Worm (Caenorhabditis elegans): ENCODE results near the gene Y54G2A.45.

Y54G2A.45 gene

DNA sequence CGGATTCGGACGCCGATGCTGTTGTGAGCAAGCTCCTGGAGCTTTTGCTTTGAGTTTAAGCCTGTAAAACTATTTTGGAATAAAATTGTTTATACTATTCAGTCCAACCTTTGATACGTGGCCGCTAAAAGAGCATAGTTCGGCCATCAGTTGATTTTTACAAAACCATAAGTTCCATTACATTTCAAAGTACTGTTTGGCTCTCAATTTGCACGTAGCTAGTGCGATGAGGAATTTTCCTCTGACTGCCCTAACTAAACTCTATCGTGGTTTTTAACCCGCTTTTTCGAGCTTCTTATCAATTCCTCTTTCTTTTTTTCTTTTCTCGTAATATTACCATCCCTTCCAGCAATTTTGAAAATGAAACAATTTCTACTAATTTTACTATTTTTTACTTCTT is 17.8 kb downstream of the Y54G2A.45 start, which contains the start of gene clec-80:
clec-80 (plus strand) TSS at position 301 of the 400 bp plus-strand sequence.
- TF ChIP-seq nhr-2 (tag; optimal IDR thresholded peaks at IDR 0.05), result no peak
- no peak for TF ChIP-seq hlh-1 (tag; optimal IDR thresholded peaks at IDR 0.05)

DNA sequence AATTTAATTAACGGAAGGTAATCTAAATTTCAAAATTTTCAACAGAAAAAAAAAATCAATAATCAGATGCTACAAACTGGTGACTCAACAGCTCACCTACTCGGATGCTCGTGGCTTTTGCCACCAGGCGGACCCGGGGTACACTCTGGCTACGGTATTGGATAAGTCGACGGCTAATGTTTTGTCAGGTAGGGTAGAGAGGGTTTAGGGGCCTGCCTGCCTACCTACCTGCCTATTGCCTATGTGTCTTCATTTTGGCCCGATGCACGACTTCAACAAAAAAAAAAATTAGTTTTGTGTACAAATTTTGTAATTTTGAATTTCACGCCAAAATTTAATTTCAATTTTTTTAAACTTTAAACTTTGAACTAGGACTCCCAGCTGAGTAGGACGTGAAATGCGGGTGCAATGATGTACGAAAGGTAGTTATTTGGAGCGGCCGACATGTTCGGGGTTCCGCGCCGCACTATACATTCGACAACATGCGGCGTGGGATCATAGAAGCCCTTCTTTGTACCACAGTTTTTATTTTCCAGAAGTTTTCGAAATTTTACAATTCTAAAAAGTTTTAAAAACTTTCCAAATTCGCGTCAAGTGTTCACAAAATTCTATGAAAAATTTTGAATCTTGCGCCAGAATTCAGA is 19.9 kb downstream of the Y54G2A.45 start:
- TF ChIP-seq zip-8 (tag; optimal IDR thresholded peaks at IDR 0.05) (no peak), ceh-83 (GFP tag; optimal IDR thresholded peaks at IDR 0.05) (peak; percentile 3)

DNA sequence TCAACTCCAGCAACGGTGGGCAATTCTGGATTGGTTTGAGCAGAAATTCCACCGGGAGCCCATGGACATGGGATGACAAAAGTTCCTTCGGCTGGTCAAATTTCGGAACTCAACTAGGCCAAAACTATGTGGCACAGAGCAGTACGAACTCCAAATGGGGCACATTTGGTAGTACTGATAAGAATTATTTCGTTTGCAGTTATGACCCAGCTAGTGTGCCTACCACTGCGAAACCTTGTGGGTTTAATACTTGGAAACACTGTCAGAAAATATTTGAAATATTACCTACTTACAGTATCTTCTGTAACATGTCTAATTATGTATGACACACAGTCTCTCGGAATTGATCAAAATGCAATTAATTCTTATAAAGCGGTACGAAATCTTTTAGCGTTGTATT is 20.7 kb downstream of the Y54G2A.45 start:
- TF ChIP-seq zip-8 (tag; optimal IDR thresholded peaks at IDR 0.05) (no peak), sptf-1 (tag; optimal IDR thresholded peaks at IDR 0.05) (no peak), unc-120 (tag; optimal IDR thresholded peaks at IDR 0.05; ENCODE audit: poor library complexity, severe bottlenecking) (no peak), nhr-2 (tag; optimal IDR thresholded peaks at IDR 0.05) (no peak)

DNA sequence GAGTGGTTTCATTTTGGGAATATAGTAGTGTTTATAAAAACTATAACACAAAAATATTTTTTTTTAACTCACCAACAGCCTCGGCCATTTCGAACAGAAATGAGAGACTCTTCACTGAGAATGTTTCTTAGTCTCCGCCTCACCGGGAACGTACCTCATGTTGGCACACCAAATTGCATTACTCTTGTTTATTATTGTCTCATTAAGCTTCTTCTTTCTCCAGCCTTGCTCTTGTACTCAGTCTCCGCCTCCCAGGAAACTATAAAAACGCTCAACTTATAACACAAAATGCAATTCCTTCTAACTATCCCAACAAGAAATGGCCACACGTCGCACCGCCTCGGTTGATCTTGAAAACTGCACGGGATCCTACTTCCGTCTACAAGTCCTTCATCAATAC is 26.9 kb downstream of the Y54G2A.45 start, which contains the start of the genes Y54G2A.48 and pudl-1:
Y54G2A.48 (minus strand) TSS at position 101 of the 400 bp plus-strand sequence.
pudl-1 (plus strand) TSS at position 320 of the 400 bp plus-strand sequence.
- TF ChIP-seq lin-13 (tag; optimal IDR thresholded peaks at IDR 0.05), result no peak
- no peak for TF ChIP-seq ceh-43 (GFP tag; optimal IDR thresholded peaks at IDR 0.05)
- TF ChIP-seq sem-2 (GFP tag; optimal IDR thresholded peaks at IDR 0.05), result no peak
- TF ChIP-seq M03D4.4 (tag; optimal IDR thresholded peaks at IDR 0.05), result no peak
- TF ChIP-seq lsy-2 (tag; optimal IDR thresholded peaks at IDR 0.05), result no peak
- no peak for TF ChIP-seq mep-1 (tag; optimal IDR thresholded peaks at IDR 0.05)
- TF ChIP-seq blmp-1 (tag; optimal IDR thresholded peaks at IDR 0.05), result no peak
- no peak for TF ChIP-seq zip-8 (tag; optimal IDR thresholded peaks at IDR 0.05)
- no peak for TF ChIP-seq ces-1 (GFP tag; optimal IDR thresholded peaks at IDR 0.05)
- TF ChIP-seq nhr-28 (tag; optimal IDR thresholded peaks at IDR 0.05), result no peak
- TF ChIP-seq drap-1 (GFP tag; optimal IDR thresholded peaks at IDR 0.05), result no peak
- TF ChIP-seq nhr-237 (tag; optimal IDR thresholded peaks at IDR 0.05), result no peak
- no peak for TF ChIP-seq sptf-1 (tag; optimal IDR thresholded peaks at IDR 0.05)
- TF ChIP-seq bed-3 (GFP tag; optimal IDR thresholded peaks at IDR 0.05), result no peak
- no peak for TF ChIP-seq lin-32 (GFP tag; optimal IDR thresholded peaks at IDR 0.05)
- no peak for TF ChIP-seq mls-2 (tag; optimal IDR thresholded peaks at IDR 0.05)
- TF ChIP-seq tbx-8 (GFP tag; optimal IDR thresholded peaks at IDR 0.05), result no peak
- TF ChIP-seq nhr-12 (tag; optimal IDR thresholded peaks at IDR 0.05), result no peak
- TF ChIP-seq unc-120 (tag; optimal IDR thresholded peaks at IDR 0.05; ENCODE audit: poor library complexity, severe bottlenecking), result no peak
- TF ChIP-seq unc-62 (GFP tag; optimal IDR thresholded peaks at IDR 0.05), result no peak

DNA sequence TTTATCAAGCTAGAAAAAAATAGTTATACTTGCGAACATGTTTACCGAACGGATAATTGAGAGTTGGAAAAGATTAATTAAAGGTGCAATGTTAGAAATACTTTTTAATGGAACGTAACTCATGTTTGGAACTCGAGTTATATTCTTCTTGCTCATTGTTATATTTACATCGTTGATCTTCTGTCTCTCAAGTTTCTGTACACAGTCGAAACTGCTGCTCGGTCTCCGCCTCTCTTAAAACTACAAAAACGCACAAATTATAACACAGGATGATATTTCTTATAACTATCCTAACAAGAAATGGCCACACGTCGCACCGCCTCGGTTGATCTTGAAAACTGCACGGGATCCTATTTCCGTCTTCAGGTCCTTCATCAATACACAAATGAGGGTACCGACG is 28.9 kb downstream of the Y54G2A.45 start, which contains the start of gene pudl-2:
pudl-2 (plus strand) TSS at position 301 of the 400 bp plus-strand sequence.
- no peak for TF ChIP-seq zip-8 (tag; optimal IDR thresholded peaks at IDR 0.05)
- no peak for TF ChIP-seq sem-2 (GFP tag; optimal IDR thresholded peaks at IDR 0.05)
- no peak for TF ChIP-seq nhr-2 (tag; optimal IDR thresholded peaks at IDR 0.05)
- TF ChIP-seq unc-62 (GFP tag; optimal IDR thresholded peaks at IDR 0.05), result no peak
- TF ChIP-seq ceh-39 (tag; optimal IDR thresholded peaks at IDR 0.05), result no peak
- TF ChIP-seq ceh-43 (GFP tag; optimal IDR thresholded peaks at IDR 0.05), result no peak
- TF ChIP-seq pha-4 (tag; optimal IDR thresholded peaks at IDR 0.05), result no peak
- TF ChIP-seq hlh-1 (tag; optimal IDR thresholded peaks at IDR 0.05), result no peak
- TF ChIP-seq mep-1 (tag; optimal IDR thresholded peaks at IDR 0.05), result no peak
- no peak for TF ChIP-seq elt-1 (tag; optimal IDR thresholded peaks at IDR 0.05; ENCODE audit: borderline replicate concordance, insufficient read depth)
- no peak for TF ChIP-seq elt-3 (tag; optimal IDR thresholded peaks at IDR 0.05)
- no peak for TF ChIP-seq lin-32 (GFP tag; optimal IDR thresholded peaks at IDR 0.05)
- no peak for TF ChIP-seq bed-3 (GFP tag; optimal IDR thresholded peaks at IDR 0.05)
- TF ChIP-seq flh-1 (GFP tag; optimal IDR thresholded peaks at IDR 0.05), result no peak
- no peak for TF ChIP-seq nhr-28 (tag; optimal IDR thresholded peaks at IDR 0.05)
- TF ChIP-seq nhr-237 (tag; optimal IDR thresholded peaks at IDR 0.05), result no peak

DNA sequence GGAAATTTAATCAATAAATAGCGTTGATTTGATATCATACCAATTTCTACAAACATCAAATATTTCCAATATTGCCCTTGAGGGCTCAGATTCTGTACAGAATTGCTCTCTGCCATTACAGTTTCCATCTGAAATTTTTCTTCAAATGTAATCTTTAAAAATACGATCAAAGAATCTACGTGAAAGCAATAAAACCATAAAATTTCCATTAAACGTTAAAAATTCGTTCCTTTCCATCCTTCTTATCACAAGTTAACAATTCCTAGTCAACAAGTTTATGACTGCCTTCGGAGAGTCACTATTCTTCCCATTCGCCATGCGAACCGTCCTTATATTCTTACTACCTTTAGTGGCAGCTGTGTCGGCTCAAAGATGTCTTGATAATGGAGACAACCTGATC is 29.7 kb downstream of the Y54G2A.45 start, which contains the start of gene clec-82:
clec-82 (plus strand) TSS at position 301 of the 400 bp plus-strand sequence.
- TF ChIP-seq pha-4 (tag; optimal IDR thresholded peaks at IDR 0.05) (no peak), nhr-28 (tag; optimal IDR thresholded peaks at IDR 0.05) (no peak), sem-2 (GFP tag; optimal IDR thresholded peaks at IDR 0.05) (no peak), cnd-1 (tag; optimal IDR thresholded peaks at IDR 0.05) (no peak)

Measured in whole organism, mixed stage, embryonic.